Fruit fly (Drosophila melanogaster) S2 (cell line): Measurements from ENCODE around the gene Orc5.
A peak's percentile ranks its signal among the peaks of the same experiment; 100 is the strongest.

Experiments used
- CG8478 ChIP-seq: fragments of >200 bp; optimal IDR thresholded peaks from 2 replicates; lab custom pipeline; 2018
- CTCF ChIP-seq, 2 experiments: fragments of >200 bp; optimal IDR thresholded peaks; 2 replicates each; lab custom pipeline; 2018

Orc5 gene

DNA sequence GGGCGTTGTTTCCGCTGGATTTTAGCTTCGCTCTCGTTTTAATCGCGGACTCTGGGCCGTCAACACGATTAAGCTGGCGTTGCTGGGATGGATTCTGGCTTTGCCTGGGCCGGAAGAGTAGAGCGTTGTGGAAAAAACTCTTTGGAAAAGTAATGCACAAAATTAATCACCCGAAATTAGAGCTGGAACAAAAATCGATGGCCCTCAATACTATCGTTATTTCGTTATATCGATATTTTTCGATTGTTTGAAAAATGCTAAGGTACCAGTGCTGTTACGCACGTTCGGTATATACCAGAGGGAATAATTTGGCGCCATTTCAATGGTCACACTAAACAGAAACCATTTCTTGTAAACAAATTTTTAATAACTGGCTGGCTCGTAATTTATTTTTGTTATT lies at the start of gene Orc5, which contains the start of gene Arpc1:
TSS of gene Orc5 (plus strand) at position 298 of the 400 bp plus-strand sequence.
TSS of gene Arpc1 (minus strand) at position 202 of the 400 bp plus-strand sequence.
- peak in 1 of 2 experiments; percentile 8 for TF ChIP-seq CTCF (optimal IDR thresholded peaks at IDR 0.05; lab: Kevin White, UChicago)
- TF ChIP-seq CG8478 (lab: Kevin White, UChicago) = no peak

DNA sequence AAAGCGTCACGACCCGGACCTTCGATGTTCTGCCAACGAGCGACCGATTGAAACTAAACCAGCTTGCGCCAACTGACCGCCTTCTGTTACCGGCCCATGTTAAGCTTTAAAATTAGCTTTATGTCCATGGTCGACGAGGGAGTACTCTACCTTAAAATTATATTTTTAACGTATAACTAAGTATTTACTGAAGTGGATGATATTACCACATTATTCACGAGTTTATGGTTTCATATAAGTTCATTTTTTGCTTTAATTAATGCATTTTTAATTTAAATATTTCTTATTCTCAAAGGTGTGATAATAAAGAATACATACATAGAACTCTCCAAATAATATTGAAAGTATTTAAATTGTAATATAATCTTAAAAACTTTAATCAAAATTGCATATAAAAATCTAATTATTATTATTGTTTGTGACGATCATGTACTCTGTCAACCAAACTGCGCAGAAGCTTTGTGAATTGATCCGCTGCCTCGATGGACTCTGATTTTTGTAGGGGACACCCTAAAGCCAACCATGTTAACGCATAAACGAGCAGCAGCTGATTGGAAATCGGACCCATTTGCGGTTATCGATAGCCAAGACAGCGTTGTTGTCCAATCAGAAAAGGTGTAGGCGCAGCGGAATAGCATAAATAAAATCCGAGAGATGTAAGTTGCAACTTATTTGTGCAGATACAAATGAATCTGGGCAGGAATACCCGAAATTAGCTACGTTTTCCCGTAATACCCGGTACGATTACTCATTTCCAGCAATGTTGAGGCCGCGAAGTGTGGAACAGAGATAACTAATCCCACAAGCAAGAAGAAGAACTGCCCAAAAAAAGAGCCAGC lies 49.3 kb upstream of the Orc5 start, which contains the start of the genes CG9008 and p38b:
TSS of gene CG9008 (minus strand) at position 57 of the 839 bp plus-strand sequence.
TSS of gene p38b (plus strand) at position 581 of the 839 bp plus-strand sequence.
- no peak for TF ChIP-seq CG8478 (lab: Kevin White, UChicago)
- TF ChIP-seq CTCF (optimal IDR thresholded peaks at IDR 0.05; lab: Kevin White, UChicago) = peak in 1 of 2 experiments; percentile 15

DNA sequence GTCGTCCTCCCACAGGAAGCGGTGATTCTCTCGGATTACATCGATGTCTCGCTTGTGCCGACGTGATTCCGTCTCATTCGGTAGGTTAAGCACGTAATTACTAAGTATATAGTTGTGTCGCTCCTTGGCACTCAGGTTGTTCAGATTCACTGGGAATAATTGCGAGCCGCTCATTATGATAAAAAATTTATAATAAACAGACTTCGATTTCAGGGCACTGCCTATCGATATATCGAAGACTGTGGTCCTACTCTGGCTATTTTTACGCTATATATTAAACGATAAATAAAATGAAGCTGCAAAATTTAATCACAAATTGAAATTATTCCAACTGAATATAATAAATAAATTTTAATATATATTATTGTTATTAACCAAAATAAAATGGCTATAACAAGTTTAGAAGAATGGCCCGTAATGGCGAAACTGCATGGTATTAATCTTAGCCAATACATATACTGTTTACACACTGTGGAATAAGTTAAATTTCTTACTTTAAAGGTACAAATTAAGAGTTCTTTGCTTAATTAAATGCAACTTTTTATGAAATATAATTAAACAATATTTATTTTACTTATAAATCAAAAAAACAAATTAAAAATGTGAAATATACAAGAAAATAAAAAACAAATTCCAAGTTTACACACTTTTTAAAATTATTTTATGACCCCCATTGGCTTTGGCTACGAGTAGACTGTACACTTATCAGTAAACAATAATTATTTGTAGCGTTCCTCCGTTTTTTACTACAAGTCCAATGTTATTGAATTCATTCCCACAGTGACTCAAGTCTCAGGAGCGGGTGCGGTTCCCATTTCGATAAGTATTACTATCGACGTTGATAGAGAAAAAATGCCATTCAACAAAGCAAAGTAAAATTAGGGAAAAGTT lies 46.1 kb upstream of the Orc5 start, which contains the start of gene Eato:
TSS of gene Eato (plus strand) at position 821 of the 891 bp plus-strand sequence.
- no peak for TF ChIP-seq CG8478 (lab: Kevin White, UChicago)
- TF ChIP-seq CTCF (optimal IDR thresholded peaks at IDR 0.05; lab: Kevin White, UChicago) = no peak

DNA sequence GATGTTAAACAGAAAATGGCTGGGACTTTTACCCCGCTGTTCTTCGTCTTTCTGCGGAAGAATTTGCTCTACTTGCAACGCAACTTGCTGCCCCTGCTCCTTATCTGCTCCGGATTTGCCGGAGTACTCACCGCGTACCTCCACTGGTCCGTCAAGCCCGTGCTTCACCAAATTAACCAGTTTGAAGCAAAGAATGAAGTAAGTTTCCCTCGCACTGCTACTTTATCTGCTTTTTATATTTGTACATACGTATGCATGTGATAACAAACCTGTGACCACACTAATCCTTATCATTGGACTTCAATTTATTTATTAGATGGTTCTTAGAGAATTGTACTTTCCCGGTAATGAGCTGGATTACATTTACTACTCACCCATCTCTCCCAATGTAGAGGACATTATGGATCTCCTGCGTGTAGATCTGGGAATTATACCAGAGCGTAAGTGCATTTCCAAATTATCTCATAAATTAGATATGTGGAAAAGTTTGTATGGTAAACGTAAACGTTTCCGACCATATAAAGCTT lies 45.4 kb upstream of the Orc5 start, which contains the start of gene CG16890:
TSS of gene CG16890 (minus strand) at position 184 of the 527 bp plus-strand sequence.
- no peak for TF ChIP-seq CTCF (optimal IDR thresholded peaks at IDR 0.05; lab: Kevin White, UChicago)
- TF ChIP-seq CG8478 (lab: Kevin White, UChicago) = no peak

DNA sequence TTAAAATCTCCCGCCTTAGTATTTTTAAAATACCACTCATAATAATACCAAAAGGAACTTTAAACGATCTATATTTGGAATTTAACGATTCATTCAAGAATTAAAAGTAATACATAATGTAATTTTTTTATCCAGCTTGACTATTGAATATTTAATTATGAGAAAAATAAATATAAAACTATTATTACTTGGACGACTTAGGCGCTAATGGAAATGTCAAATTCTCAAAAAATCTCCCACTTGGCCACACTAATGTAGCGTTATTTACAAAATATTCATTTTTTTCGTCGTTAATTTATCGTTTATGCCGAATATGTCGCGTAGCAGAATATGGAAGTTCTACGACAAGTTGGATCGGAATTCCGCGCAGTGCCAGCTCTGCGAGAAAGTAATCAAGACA lies 38.9 kb upstream of the Orc5 start, which contains the start of gene CG16863:
TSS of gene CG16863 (plus strand) at position 245 of the 400 bp plus-strand sequence.
- TF ChIP-seq CTCF (optimal IDR thresholded peaks at IDR 0.05; lab: Kevin White, UChicago) (no peak), CG8478 (lab: Kevin White, UChicago) (no peak)

DNA sequence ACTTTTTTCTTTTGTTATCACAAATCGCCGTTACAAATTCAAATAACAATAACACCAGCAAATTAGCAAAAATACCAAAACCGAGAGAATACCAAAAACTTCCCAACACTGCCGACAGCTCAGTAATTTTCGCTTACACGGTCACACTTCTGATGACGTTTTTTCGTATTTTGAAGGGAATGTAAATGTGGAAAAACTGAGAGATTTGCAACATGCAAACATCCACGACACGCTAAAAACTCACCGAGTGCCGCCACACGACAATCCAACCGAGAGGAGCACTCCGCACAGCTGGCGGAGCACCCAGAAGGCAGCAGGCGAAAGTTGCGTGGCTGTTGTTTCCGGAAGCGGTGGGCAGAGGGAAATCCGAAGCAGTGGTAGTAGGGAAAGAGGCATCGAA lies 36.2 kb upstream of the Orc5 start, which contains the start of gene Sec71:
TSS of gene Sec71 (plus strand) at position 117 of the 400 bp plus-strand sequence.
- TF ChIP-seq CG8478 (lab: Kevin White, UChicago) (no peak), CTCF (optimal IDR thresholded peaks at IDR 0.05; lab: Kevin White, UChicago) (no peak)

DNA sequence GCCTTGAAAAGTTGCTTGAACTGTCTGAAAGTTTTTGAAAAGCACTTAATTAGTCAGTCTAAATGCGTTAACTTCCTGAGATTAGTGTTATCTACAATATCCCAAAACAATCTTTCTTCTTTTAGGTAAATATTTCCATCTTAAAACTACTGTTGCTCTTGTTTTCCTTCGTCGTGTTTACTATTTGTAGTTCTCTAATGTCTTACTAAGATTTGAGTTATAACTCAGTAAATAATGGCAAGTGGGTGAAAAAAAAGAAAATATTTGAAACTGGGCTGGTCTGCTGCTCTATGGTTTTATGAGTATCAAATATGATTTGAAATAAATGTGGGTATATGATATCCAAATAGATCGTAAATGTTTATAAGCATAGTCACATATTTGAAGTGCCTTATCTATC lies 28.5 kb upstream of the Orc5 start:
- no peak for TF ChIP-seq CG8478 (lab: Kevin White, UChicago)
- TF ChIP-seq CTCF (optimal IDR thresholded peaks at IDR 0.05; lab: Kevin White, UChicago) = no peak

DNA sequence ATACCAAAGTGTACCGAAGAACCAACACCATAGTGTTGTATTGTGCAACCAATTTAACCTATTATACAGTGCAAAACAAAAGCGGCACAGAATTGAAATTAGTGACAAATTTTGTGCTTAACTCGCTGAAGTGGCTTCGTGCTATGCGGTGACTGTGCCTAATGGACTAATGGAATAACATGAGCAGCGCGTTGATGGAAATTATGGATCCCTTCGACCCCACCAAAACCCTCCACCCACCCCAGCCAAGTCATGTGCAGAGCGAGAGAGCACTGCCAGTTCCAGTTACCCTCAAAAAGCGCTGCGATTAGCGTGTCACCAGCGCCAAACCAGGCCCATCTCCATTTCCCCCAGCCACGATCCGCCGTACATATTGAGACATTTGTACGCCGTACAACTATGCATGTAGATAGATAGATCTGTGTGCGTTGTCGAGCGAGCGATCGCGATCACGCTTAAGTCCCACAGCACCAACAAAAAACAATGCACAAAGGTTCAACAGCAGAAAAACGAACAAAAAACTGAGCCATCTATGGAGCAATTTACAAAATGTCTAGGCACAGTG lies 27.5 kb upstream of the Orc5 start:
- TF ChIP-seq CTCF (optimal IDR thresholded peaks at IDR 0.05; lab: Kevin White, UChicago) (no peak), CG8478 (lab: Kevin White, UChicago) (no peak)

DNA sequence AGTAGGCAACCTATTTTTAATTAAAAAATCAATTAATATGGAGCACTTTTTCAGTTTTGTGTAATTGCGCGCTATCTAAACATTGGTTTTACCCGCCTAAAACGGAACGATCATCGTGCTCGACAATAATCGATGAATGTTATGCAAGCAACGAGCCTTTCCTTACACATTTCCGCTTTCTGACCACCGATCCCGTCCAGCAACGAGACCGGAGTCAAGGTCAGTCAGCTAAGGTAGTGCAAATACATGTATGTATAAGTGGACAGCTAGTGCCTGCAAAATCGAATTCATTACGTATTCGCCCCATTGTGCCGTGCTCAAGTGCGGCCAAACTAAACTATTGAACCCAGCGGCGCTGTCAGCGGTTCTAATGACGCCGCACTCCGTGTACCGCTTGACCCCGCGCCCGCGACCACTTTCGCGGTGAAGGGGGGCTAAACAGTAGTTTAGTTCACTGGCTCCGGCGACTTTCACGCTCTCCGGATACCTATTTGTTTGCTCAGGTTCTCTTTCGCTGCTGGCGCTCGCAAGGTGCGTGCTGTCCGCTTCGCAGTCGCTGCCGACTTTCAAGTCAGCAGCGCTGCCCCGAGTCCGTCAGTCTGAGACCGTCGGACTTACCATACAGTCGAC lies 26.5 kb upstream of the Orc5 start, which contains the start of gene CAH1:
TSS of gene CAH1 (plus strand) at position 595 of the 630 bp plus-strand sequence.
- no peak for TF ChIP-seq CTCF (optimal IDR thresholded peaks at IDR 0.05; lab: Kevin White, UChicago)
- no peak for TF ChIP-seq CG8478 (lab: Kevin White, UChicago)

DNA sequence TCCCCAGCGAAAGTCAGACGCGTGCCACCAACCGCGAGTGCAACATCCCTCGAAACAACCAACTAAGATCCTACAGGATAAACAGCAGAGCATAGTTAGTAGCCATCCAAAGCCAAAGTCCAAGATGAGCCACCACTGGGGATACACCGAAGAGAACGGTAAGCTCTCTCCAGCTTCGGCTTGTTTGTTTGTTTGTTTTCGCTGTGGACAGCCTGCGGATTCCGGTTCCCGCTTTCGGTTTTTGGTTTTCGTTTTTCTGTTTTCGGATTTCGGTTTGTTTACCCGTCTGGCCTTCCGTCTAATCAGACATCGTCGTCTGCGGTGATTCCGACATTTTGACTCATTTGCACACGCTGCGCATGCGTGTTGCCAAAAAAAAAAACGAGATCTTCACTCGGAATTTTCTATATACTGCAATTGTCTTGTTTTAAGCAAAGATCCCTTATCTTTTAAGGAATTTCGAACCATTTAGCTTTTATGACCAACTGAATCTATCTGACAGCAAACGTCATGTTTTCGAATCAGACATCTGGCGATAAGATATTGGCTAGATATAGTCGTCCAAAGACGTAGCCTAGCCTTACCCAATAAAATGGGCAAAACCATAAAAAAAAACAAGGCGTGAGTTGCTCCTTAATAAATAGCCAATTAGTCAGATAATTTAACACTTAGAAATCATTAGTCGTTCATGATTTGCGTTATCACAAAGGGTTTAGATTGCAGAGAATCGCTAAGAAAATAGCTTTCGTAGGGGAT lies 25.7 kb upstream of the Orc5 start:
- TF ChIP-seq CG8478 (lab: Kevin White, UChicago) = no peak
- TF ChIP-seq CTCF (optimal IDR thresholded peaks at IDR 0.05; lab: Kevin White, UChicago) = no peak

DNA sequence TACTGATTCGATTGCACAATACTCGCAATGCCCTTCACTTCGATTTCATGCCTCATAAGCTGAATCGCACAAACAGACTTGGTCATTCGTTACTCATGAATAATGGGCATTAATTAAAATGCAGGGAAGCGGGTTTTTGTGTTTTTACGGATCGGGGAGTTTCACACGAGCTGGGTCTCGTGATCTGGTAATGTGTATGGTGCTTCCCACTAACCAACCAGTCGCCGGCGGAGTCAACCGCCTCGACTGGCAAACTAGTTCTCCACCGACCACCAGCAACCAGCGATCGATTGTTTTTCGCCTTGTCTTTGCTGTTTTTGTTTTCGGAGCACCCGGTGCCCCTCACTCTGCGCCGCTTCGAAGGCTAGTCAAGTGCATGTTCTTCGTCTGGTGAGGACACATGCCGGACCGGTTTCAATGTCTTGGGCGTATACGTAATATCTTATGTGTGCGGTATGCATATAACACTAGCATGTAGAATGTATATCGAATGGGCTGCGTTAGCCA lies 25.0 kb upstream of the Orc5 start:
- no peak for TF ChIP-seq CG8478 (lab: Kevin White, UChicago)
- TF ChIP-seq CTCF (optimal IDR thresholded peaks at IDR 0.05; lab: Kevin White, UChicago) = no peak

DNA sequence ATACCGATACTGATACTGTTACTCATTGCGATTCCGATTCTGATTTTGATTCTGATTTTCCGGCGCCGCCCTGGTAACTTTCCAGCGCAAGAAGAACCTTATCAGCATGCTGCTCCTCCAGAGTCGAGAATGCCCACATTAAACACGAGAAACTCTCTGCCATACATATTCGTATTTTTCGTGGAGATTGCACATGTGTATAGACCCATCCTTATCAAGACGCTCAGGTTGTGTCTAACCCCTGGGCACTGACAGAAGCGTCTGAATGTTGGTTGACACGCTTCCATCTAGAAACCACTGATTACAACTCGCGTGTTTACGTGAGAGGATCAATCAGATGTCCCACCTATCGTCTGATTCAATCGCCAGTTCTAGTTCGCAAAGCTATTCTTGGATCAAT lies 24.5 kb upstream of the Orc5 start:
- TF ChIP-seq CTCF (optimal IDR thresholded peaks at IDR 0.05; lab: Kevin White, UChicago) = no peak
